Worm (Caenorhabditis elegans) whole organism, L1 larva: Measurements from ENCODE around the gene Y56A3A.22.

Source experiments
- C04F5.9 ChIP-seq: sonication (generic microtip); optimal IDR thresholded peaks from 2 replicates; lab custom pipeline; 2016; ENCODE audit warnings: missing genetic modification characterization, missing compliant biosample characterization
- alr-1 ChIP-seq: fragments of 200-800 bp; sonication (Bioruptor generic); optimal IDR thresholded peaks from 2 replicates; lab custom pipeline; 2018; ENCODE audit warnings: borderline replicate concordance, mild to moderate bottlenecking, missing genetic modification characterization, missing compliant biosample characterization
- ama-1 ChIP-seq: fragments of 150-350 bp; optimal IDR thresholded peaks from 2 replicates; lab custom pipeline; 2014
- ceh-88 ChIP-seq: fragments of 200-800 bp; sonication (Bioruptor generic); IDR thresholded peaks from 2 replicates; pipeline ENCODE4 v1.3.6; 2022; ENCODE audit warnings: missing genetic modification characterization, missing compliant biosample characterization
- ceh-90 ChIP-seq: sonication (generic microtip); optimal IDR thresholded peaks from 2 replicates; lab custom pipeline; 2016; ENCODE audit warnings: missing genetic modification characterization, missing compliant biosample characterization
- dsc-1 ChIP-seq: sonication (generic microtip); optimal IDR thresholded peaks from 2 replicates; lab custom pipeline; 2016; ENCODE audit warnings: mild to moderate bottlenecking, missing genetic modification characterization, missing compliant biosample characterization
- efl-1 ChIP-seq, 4 experiments: fragments of 150-350 bp; optimal IDR thresholded peaks in 3 of 4; peaks in 1 of 4; 1 replicate in 1 of 4; 2 replicates in 3 of 4; lab custom pipeline; 2014; ENCODE audit warnings: missing biosample characterization in 2 of 4, missing genetic modification characterization in 2 of 4, missing genetic modification reagents in 2 of 4
- efl-3 ChIP-seq: fragments of 200-800 bp; sonication (Bioruptor generic); optimal IDR thresholded peaks from 2 replicates; lab custom pipeline; 2018; ENCODE audit warnings: mild to moderate bottlenecking, missing genetic modification characterization, missing compliant biosample characterization
- elt-2 ChIP-seq: sonication (generic microtip); optimal IDR thresholded peaks from 2 replicates; lab custom pipeline; 2016; ENCODE audit warnings: missing genetic modification characterization, mild to moderate bottlenecking, inconsistent platforms, missing compliant biosample characterization, missing genetic modification reagents
- elt-3 ChIP-seq, 6 experiments: fragments of 150-350 bp in 1 of 6; sonication (generic microtip); optimal IDR thresholded peaks; 2 replicates each; lab custom pipeline; 2017 to 2018; ENCODE audit warnings: missing biosample characterization in 6 of 6, missing genetic modification characterization in 6 of 6, inconsistent platforms in 1 of 6
- fkh-8 ChIP-seq: sonication (generic microtip); optimal IDR thresholded peaks from 2 replicates; lab custom pipeline; 2016; ENCODE audit warnings: mild to moderate bottlenecking, missing genetic modification characterization, missing compliant biosample characterization
- hlh-4 ChIP-seq: sonication (generic microtip); optimal IDR thresholded peaks from 2 replicates; lab custom pipeline; 2016; ENCODE audit warnings: mild to moderate bottlenecking, missing genetic modification characterization, missing compliant biosample characterization
- hpl-2 ChIP-seq: fragments of 150-350 bp; optimal IDR thresholded peaks from 2 replicates; lab custom pipeline; 2014; ENCODE audit warnings: missing biosample characterization, missing genetic modification reagents, missing genetic modification characterization
- irx-1 ChIP-seq: sonication (generic microtip); optimal IDR thresholded peaks from 2 replicates; lab custom pipeline; 2016; ENCODE audit warnings: missing genetic modification characterization, missing compliant biosample characterization
- isw-1 ChIP-seq: fragments of 200-800 bp; sonication (Bioruptor generic); IDR thresholded peaks from 2 replicates; pipeline ENCODE4 v1.3.6; 2022; ENCODE audit warnings: missing genetic modification characterization, missing compliant biosample characterization
- lin-14 ChIP-seq: fragments of 200-800 bp; sonication (Bioruptor generic); optimal IDR thresholded peaks from 2 replicates; lab custom pipeline; 2018; ENCODE audit warnings: mild to moderate bottlenecking, missing genetic modification characterization, moderate library complexity, missing compliant biosample characterization
- lin-15B ChIP-seq: fragments of 150-350 bp; sonication (generic microtip); optimal IDR thresholded peaks from 3 replicates; lab custom pipeline; 2014; ENCODE audit warnings: missing biosample characterization, missing genetic modification characterization
- lir-3 ChIP-seq: sonication (generic microtip); optimal IDR thresholded peaks from 2 replicates; lab custom pipeline; 2016; ENCODE audit warnings: mild to moderate bottlenecking, missing genetic modification characterization, moderate library complexity, missing compliant biosample characterization; ENCODE audit not compliant: poor library complexity
- lsy-2 ChIP-seq, 2 experiments: fragments of 150-350 bp; optimal IDR thresholded peaks; 2 replicates each; lab custom pipeline; 2014; ENCODE audit warnings: missing biosample characterization in 2 of 2, missing genetic modification characterization in 2 of 2
- mdl-1 ChIP-seq, 2 experiments: fragments of 150-350 bp; optimal IDR thresholded peaks; 2 replicates each; lab custom pipeline; 2014 to 2017; ENCODE audit warnings: missing biosample characterization in 2 of 2, missing genetic modification characterization in 2 of 2, inconsistent platforms in 1 of 2
- nhr-11 ChIP-seq: fragments of 150-350 bp; optimal IDR thresholded peaks from 2 replicates; lab custom pipeline; 2014; ENCODE audit warnings: missing biosample characterization, missing genetic modification characterization
- nhr-12 ChIP-seq: sonication (generic microtip); optimal IDR thresholded peaks from 2 replicates; lab custom pipeline; 2017; ENCODE audit warnings: missing biosample characterization, missing genetic modification characterization
- nhr-237 ChIP-seq: fragments of 150-350 bp; optimal IDR thresholded peaks from 2 replicates; lab custom pipeline; 2014; ENCODE audit warnings: missing biosample characterization, missing genetic modification characterization
- nhr-28 ChIP-seq: fragments of 150-350 bp; optimal IDR thresholded peaks from 2 replicates; lab custom pipeline; 2014; ENCODE audit warnings: missing biosample characterization, missing genetic modification characterization
- nhr-47 ChIP-seq: sonication (generic microtip); optimal IDR thresholded peaks from 2 replicates; lab custom pipeline; 2016; ENCODE audit warnings: mild to moderate bottlenecking, missing genetic modification characterization, moderate library complexity, missing compliant biosample characterization
- nhr-71 ChIP-seq: sonication (generic microtip); optimal IDR thresholded peaks from 2 replicates; lab custom pipeline; 2016; ENCODE audit warnings: mild to moderate bottlenecking, missing genetic modification characterization, moderate library complexity, missing compliant biosample characterization
- nhr-85 ChIP-seq: sonication (generic microtip); peaks from one replicate; lab custom pipeline; 2016; ENCODE audit warnings: missing genetic modification characterization, inconsistent platforms, missing compliant biosample characterization
- pqm-1 ChIP-seq: sonication (generic microtip); optimal IDR thresholded peaks from 3 replicates; lab custom pipeline; 2017; ENCODE audit warnings: missing biosample characterization, missing genetic modification characterization
- rnt-1 ChIP-seq: sonication (generic microtip); optimal IDR thresholded peaks from 2 replicates; lab custom pipeline; 2016; ENCODE audit warnings: mild to moderate bottlenecking, missing genetic modification characterization, moderate library complexity, missing compliant biosample characterization
- snu-23 ChIP-seq: sonication (generic microtip); optimal IDR thresholded peaks from 2 replicates; lab custom pipeline; 2016; ENCODE audit warnings: missing genetic modification characterization, missing compliant biosample characterization
- sup-37 ChIP-seq: fragments of 200-800 bp; sonication (Bioruptor generic); optimal IDR thresholded peaks from 2 replicates; lab custom pipeline; 2018; ENCODE audit warnings: mild to moderate bottlenecking, missing genetic modification characterization, missing compliant biosample characterization
- tbx-2 ChIP-seq: sonication (generic microtip); optimal IDR thresholded peaks from 2 replicates; lab custom pipeline; 2016; ENCODE audit warnings: missing genetic modification characterization, missing compliant biosample characterization
- unc-62 ChIP-seq: fragments of 150-350 bp; optimal IDR thresholded peaks from 2 replicates; lab custom pipeline; 2014; ENCODE audit warnings: missing biosample characterization, missing genetic modification reagents, missing genetic modification characterization
- unc-86 ChIP-seq: sonication (generic microtip); optimal IDR thresholded peaks from 2 replicates; lab custom pipeline; 2016; ENCODE audit warnings: missing genetic modification characterization, missing compliant biosample characterization
- xbp-1 ChIP-seq: sonication (generic microtip); optimal IDR thresholded peaks from 2 replicates; lab custom pipeline; 2016; ENCODE audit warnings: missing genetic modification characterization, missing compliant biosample characterization
- ztf-11 ChIP-seq, 2 experiments: sonication (generic microtip); optimal IDR thresholded peaks; 2 replicates each; lab custom pipeline; 2016 to 2017; ENCODE audit warnings: missing genetic modification characterization in 2 of 2, missing biosample characterization in 1 of 2, missing compliant biosample characterization in 1 of 2
- ztf-4 ChIP-seq: fragments of 150-350 bp; optimal IDR thresholded peaks from 2 replicates; lab custom pipeline; 2014; ENCODE audit warnings: missing biosample characterization, missing genetic modification characterization

Y56A3A.22 gene

ce11 chrIII:11935948-11936280 is 14.4 kb downstream of the Y56A3A.22 start (continued):
- TF ChIP-seq nhr-237 (tag; lab: Kevin White, UChicago), result no peak
- TF ChIP-seq ama-1 (lab: Kevin White, UChicago), result no peak
- TF ChIP-seq unc-86 (tag; lab: Kevin White, UChicago), result peak; percentile 18
- no peak for TF ChIP-seq pqm-1 (tag; lab: Kevin White, UChicago)
- TF ChIP-seq unc-62 (GFP tag; lab: Kevin White, UChicago), result no peak
- no peak for TF ChIP-seq efl-1 (optimal IDR thresholded peaks at IDR 0.05; lab: Kevin White, UChicago)
- peak in 1 of 2 experiments; percentile 92 for TF ChIP-seq efl-1 (GFP tag; optimal IDR thresholded peaks at IDR 0.05 in 1 of 2; lab: Kevin White, UChicago)
- TF ChIP-seq ztf-4, result no peak
- TF ChIP-seq ztf-11 (tag; optimal IDR thresholded peaks at IDR 0.05; lab: Kevin White, UChicago), result no peak
- TF ChIP-seq nhr-12 (tag; lab: Kevin White, UChicago), result no peak
- TF ChIP-seq xbp-1, result peak; percentile 9
- TF ChIP-seq isw-1, result peak; percentile 11
- no peak for TF ChIP-seq hpl-2
- no peak for TF ChIP-seq elt-3 (tag; optimal IDR thresholded peaks at IDR 0.05; lab: Kevin White, UChicago)
- TF ChIP-seq dsc-1, result peak; percentile 31
- TF ChIP-seq fkh-8 (tag; lab: Kevin White, UChicago), result peak; percentile 90
- TF ChIP-seq hlh-4 (tag; lab: Kevin White, UChicago), result no peak
- peak; percentile 13 for TF ChIP-seq snu-23
- no peak for TF ChIP-seq nhr-85
- TF ChIP-seq ceh-88 (GFP tag; lab: Robert Waterston, UW), result no peak

ce11 chrIII:11936668-11937276 is 15.3 kb downstream of the Y56A3A.22 start:
- TF ChIP-seq nhr-85 (no peak), lin-14 (peak; percentile 34), nhr-12 (tag; lab: Kevin White, UChicago) (no peak), nhr-11 (no peak), xbp-1 (peak; percentile 2), ceh-88 (GFP tag; lab: Robert Waterston, UW) (no peak), tbx-2 (peak; percentile 25), efl-1 (optimal IDR thresholded peaks at IDR 0.05; lab: Kevin White, UChicago) (no peak), efl-1 (GFP tag; optimal IDR thresholded peaks at IDR 0.05 in 1 of 2; lab: Kevin White, UChicago) (peak in 1 of 2 experiments; percentile 91), nhr-47 (tag; lab: Kevin White, UChicago) (peak; percentile 29), sup-37 (no peak), C04F5.9 (tag; lab: Kevin White, UChicago) (no peak), nhr-71 (tag; lab: Kevin White, UChicago) (peak; percentile 30), efl-3 (no peak), dsc-1 (peak; percentile 6), rnt-1 (tag; lab: Kevin White, UChicago) (peak; percentile 24), fkh-8 (tag; lab: Kevin White, UChicago) (peak; percentile 39)

- TF ChIP-seq lin-14, result peak; percentile 50
- no peak for TF ChIP-seq nhr-28 (tag; lab: Kevin White, UChicago)
- no peak for TF ChIP-seq lin-15B (tag; lab: Kevin White, UChicago)
- peak; percentile 14 for TF ChIP-seq tbx-2
- TF ChIP-seq ceh-88 (GFP tag; lab: Robert Waterston, UW), result no peak
- TF ChIP-seq dsc-1, result peak; percentile 20
- no peak for TF ChIP-seq ceh-90 (tag; lab: Kevin White, UChicago)
- no peak for TF ChIP-seq nhr-85
- no peak for TF ChIP-seq alr-1 (tag; lab: Kevin White, UChicago)
- TF ChIP-seq elt-2 (tag; lab: Kevin White, UChicago), result no peak
- TF ChIP-seq snu-23, result peak; percentile 19
- TF ChIP-seq nhr-71 (tag; lab: Kevin White, UChicago), result peak; percentile 50
- no peak for TF ChIP-seq mdl-1 (tag; optimal IDR thresholded peaks at IDR 0.05; lab: Kevin White, UChicago)
- peak; percentile 45 for TF ChIP-seq rnt-1 (tag; lab: Kevin White, UChicago)
- TF ChIP-seq lsy-2 (tag; optimal IDR thresholded peaks at IDR 0.05; lab: Kevin White, UChicago), result peak; percentile 14 to 42
- no peak for TF ChIP-seq elt-3 (tag; optimal IDR thresholded peaks at IDR 0.05; lab: Kevin White, UChicago)
- TF ChIP-seq, all 84 proteins: peak for 7
These were observed 16.4 kb downstream of the Y56A3A.22 start for ce11 chrIII:11937911-11938310.

ce11 chrIII:11938525-11938924 is 17.0 kb downstream of the Y56A3A.22 start:
- TF ChIP-seq mdl-1 (tag; optimal IDR thresholded peaks at IDR 0.05; lab: Kevin White, UChicago), result no peak
- no peak for TF ChIP-seq irx-1
- no peak for TF ChIP-seq sup-37
- TF ChIP-seq lir-3 (tag; lab: Kevin White, UChicago), result no peak
- TF ChIP-seq unc-86 (tag; lab: Kevin White, UChicago), result no peak
